Fruit fly (Drosophila melanogaster) S2 (cell line): ENCODE results near the gene CG3281.

Experiments used
- CG8478 ChIP-seq: fragments of >200 bp; optimal IDR thresholded peaks from 2 replicates; lab custom pipeline; 2018
- CTCF ChIP-seq, 2 experiments: fragments of >200 bp; optimal IDR thresholded peaks; 2 replicates each; lab custom pipeline; 2018

- TF ChIP-seq CTCF (optimal IDR thresholded peaks at IDR 0.05; lab: Kevin White, UChicago) = no peak
- no peak for TF ChIP-seq CG8478
Observed at dm6 chr3R:11949387-11950029, 13.1 kb downstream of the CG3281 start, which contains the start of gene CG31211.
